Fruit fly (Drosophila melanogaster) whole organism, embryonic: ENCODE results near the gene Tet.
A peak's percentile ranks its signal among the peaks of the same experiment; 100 is the strongest.

Experiments used
- B-H1 ChIP-seq: fragments of 200-800 bp; sonication (Bioruptor generic); IDR thresholded peaks from 3 replicates; pipeline ENCODE4 v1.3.6; 2022; ENCODE audit warnings: missing biosample characterization, missing genetic modification characterization
- Bgb ChIP-seq: fragments of 200-800 bp; sonication (Bioruptor generic); IDR thresholded peaks from 2 replicates; pipeline ENCODE4 v1.3.6; 2022; ENCODE audit warnings: missing biosample characterization, missing genetic modification characterization; ENCODE audit not compliant: partially characterized antibody
- BtbVII ChIP-seq: fragments of 200-800 bp; sonication (Bioruptor generic); optimal IDR thresholded peaks from 3 replicates; lab custom pipeline; 2017; ENCODE audit warnings: missing biosample characterization, mild to moderate bottlenecking, missing genetic modification characterization
- Bteb2 ChIP-seq: fragments of 200-800 bp; sonication (Bioruptor generic); optimal IDR thresholded peaks from 2 replicates; lab custom pipeline; 2016; ENCODE audit warnings: missing biosample characterization, missing genetic modification characterization
- CG11696 ChIP-seq: fragments of 200-800 bp; sonication (Bioruptor generic); IDR thresholded peaks from 2 replicates; pipeline ENCODE4 v1.3.6; 2022; ENCODE audit warnings: missing biosample characterization, missing genetic modification characterization
- CG12391 ChIP-seq: fragments of 200-800 bp; sonication (Bioruptor generic); optimal IDR thresholded peaks from 3 replicates; lab custom pipeline; 2018; ENCODE audit warnings: missing biosample characterization, mild to moderate bottlenecking, missing genetic modification characterization, moderate library complexity
- CG13287 ChIP-seq: fragments of 200-800 bp; sonication (Bioruptor generic); IDR thresholded peaks from 2 replicates; pipeline ENCODE4 v1.3.6; 2022; ENCODE audit warnings: missing biosample characterization, missing genetic modification characterization; ENCODE audit not compliant: partially characterized antibody
- CG16815 ChIP-seq: fragments of 200-800 bp; sonication (Bioruptor generic); optimal IDR thresholded peaks from 3 replicates; lab custom pipeline; 2017; ENCODE audit warnings: missing biosample characterization, mild to moderate bottlenecking, missing genetic modification characterization
- CG17385 ChIP-seq: fragments of 200-800 bp; sonication (Bioruptor generic); optimal IDR thresholded peaks from 3 replicates; lab custom pipeline; 2018; ENCODE audit warnings: missing biosample characterization, mild to moderate bottlenecking, missing genetic modification characterization
- CG17829 ChIP-seq: fragments of 200-800 bp; optimal IDR thresholded peaks from 2 replicates; lab custom pipeline; 2019; ENCODE audit warnings: missing biosample characterization, mild to moderate bottlenecking, missing genetic modification characterization, moderate library complexity
- CG31441 ChIP-seq: fragments of 200-800 bp; sonication (Bioruptor generic); IDR thresholded peaks from 2 replicates; pipeline ENCODE4 v1.3.6; 2022; ENCODE audit warnings: missing biosample characterization, missing genetic modification characterization
- CG34422 ChIP-seq: fragments of 200-800 bp; sonication (Bioruptor generic); IDR thresholded peaks from 3 replicates; pipeline ENCODE4 v1.3.6; 2022; ENCODE audit warnings: missing biosample characterization, missing genetic modification characterization
- CG4617 ChIP-seq: fragments of 200-800 bp; sonication (Bioruptor generic); optimal IDR thresholded peaks from 3 replicates; lab custom pipeline; 2016; ENCODE audit warnings: missing biosample characterization, missing genetic modification characterization, borderline replicate concordance
- CG5953 ChIP-seq: fragments of 200-800 bp; sonication (Bioruptor generic); IDR thresholded peaks from 2 replicates; pipeline ENCODE4 v1.3.6; 2022; ENCODE audit warnings: missing biosample characterization, missing genetic modification characterization
- CG7271 ChIP-seq: fragments of 200-800 bp; sonication (Bioruptor generic); optimal IDR thresholded peaks from 2 replicates; lab custom pipeline; 2018; ENCODE audit warnings: missing biosample characterization, mild to moderate bottlenecking, missing genetic modification characterization, moderate library complexity
- CHES-1-like ChIP-seq: fragments of 200-800 bp; sonication (Bioruptor generic); optimal IDR thresholded peaks from 2 replicates; lab custom pipeline; 2016; ENCODE audit warnings: missing biosample characterization, missing genetic modification characterization
- Dad ChIP-seq: fragments of 200-800 bp; sonication (Bioruptor generic); optimal IDR thresholded peaks from 3 replicates; lab custom pipeline; 2016; ENCODE audit warnings: missing biosample characterization, missing genetic modification characterization
- Eip74EF ChIP-seq, 2 experiments: fragments of 200-800 bp in 1 of 2; fragments of >200 bp in 1 of 2; sonication (Bioruptor generic) in 1 of 2; optimal IDR thresholded peaks; 2 replicates each; lab custom pipeline; 2017 to 2019; ENCODE audit warnings: missing biosample characterization in 2 of 2, missing genetic modification characterization in 2 of 2, mild to moderate bottlenecking in 1 of 2, moderate library complexity in 1 of 2
- Ets97D ChIP-seq: fragments of 200-800 bp; sonication (Bioruptor generic); optimal IDR thresholded peaks from 3 replicates; lab custom pipeline; 2016; ENCODE audit warnings: missing biosample characterization, missing genetic modification characterization
- H2.0 ChIP-seq: fragments of 200-800 bp; sonication (Bioruptor generic); IDR thresholded peaks from 2 replicates; pipeline ENCODE4 v1.3.6; 2022; ENCODE audit warnings: missing biosample characterization, missing genetic modification characterization
- Hr78 ChIP-seq, 2 experiments: fragments of 200-800 bp in 1 of 2; fragments of >200 bp in 1 of 2; sonication (Bioruptor generic) in 1 of 2; optimal IDR thresholded peaks; 2 replicates each; lab custom pipeline; 2017 to 2019; ENCODE audit warnings: missing biosample characterization in 2 of 2, missing genetic modification characterization in 2 of 2, mild to moderate bottlenecking in 1 of 2, moderate library complexity in 1 of 2
- Mes4 ChIP-seq: fragments of 200-800 bp; sonication (Bioruptor generic); optimal IDR thresholded peaks from 2 replicates; lab custom pipeline; 2016; ENCODE audit warnings: missing biosample characterization, missing genetic modification characterization
- Nf-YB ChIP-seq: fragments of 200-800 bp; sonication (Bioruptor generic); optimal IDR thresholded peaks from 3 replicates; lab custom pipeline; 2019; ENCODE audit warnings: missing biosample characterization, mild to moderate bottlenecking, missing genetic modification characterization, moderate library complexity
- Sry-δ ChIP-seq: fragments of 200-800 bp; sonication (Bioruptor generic); optimal IDR thresholded peaks from 2 replicates; lab custom pipeline; 2016; ENCODE audit warnings: missing biosample characterization, missing genetic modification characterization
- ase ChIP-seq: fragments of 200-800 bp; sonication (Bioruptor generic); IDR thresholded peaks from 3 replicates; pipeline ENCODE4 v1.3.6; 2022; ENCODE audit warnings: missing biosample characterization, missing genetic modification characterization
- cwo ChIP-seq: fragments of 200-800 bp; sonication (Bioruptor generic); optimal IDR thresholded peaks from 3 replicates; lab custom pipeline; 2017; ENCODE audit warnings: missing biosample characterization, missing genetic modification characterization, mild to moderate bottlenecking, moderate library complexity, missing genetic modification reagents
- danr ChIP-seq: fragments of 200-800 bp; sonication (Bioruptor generic); IDR thresholded peaks from 2 replicates; pipeline ENCODE4 v1.3.6; 2022; ENCODE audit warnings: missing biosample characterization, missing genetic modification characterization
- dmrt11E ChIP-seq: fragments of 200-800 bp; sonication (Bioruptor generic); optimal IDR thresholded peaks from 3 replicates; lab custom pipeline; 2018; ENCODE audit warnings: missing biosample characterization, mild to moderate bottlenecking, missing genetic modification characterization, moderate library complexity
- dmrt99B ChIP-seq: fragments of 200-800 bp; sonication (Bioruptor generic); optimal IDR thresholded peaks from 2 replicates; lab custom pipeline; 2018; ENCODE audit warnings: missing biosample characterization, mild to moderate bottlenecking, missing genetic modification characterization, moderate library complexity
- grau ChIP-seq: fragments of 200-800 bp; optimal IDR thresholded peaks from 3 replicates; lab custom pipeline; 2019; ENCODE audit warnings: missing biosample characterization, mild to moderate bottlenecking, missing genetic modification characterization, moderate library complexity
- her ChIP-seq: fragments of 200-800 bp; sonication (Bioruptor generic); optimal IDR thresholded peaks from 2 replicates; lab custom pipeline; 2016; ENCODE audit warnings: missing biosample characterization, missing genetic modification characterization
- ind ChIP-seq: fragments of 200-800 bp; sonication (Bioruptor generic); optimal IDR thresholded peaks from 3 replicates; lab custom pipeline; 2016; ENCODE audit warnings: missing biosample characterization, missing genetic modification characterization
- kah ChIP-seq: fragments of 200-800 bp; sonication (Bioruptor generic); optimal IDR thresholded peaks from 2 replicates; lab custom pipeline; 2018; ENCODE audit warnings: missing biosample characterization, mild to moderate bottlenecking, missing genetic modification characterization
- lab ChIP-seq: fragments of 200-800 bp; sonication (Bioruptor generic); optimal IDR thresholded peaks from 3 replicates; lab custom pipeline; 2017; ENCODE audit warnings: missing biosample characterization, missing genetic modification characterization, mild to moderate bottlenecking, moderate library complexity, missing genetic modification reagents
- maf-S ChIP-seq: fragments of 200-800 bp; sonication (Bioruptor generic); optimal IDR thresholded peaks from 2 replicates; lab custom pipeline; 2016; ENCODE audit warnings: missing biosample characterization, missing genetic modification characterization
- nerfin-2 ChIP-seq: fragments of 200-800 bp; sonication (Bioruptor generic); IDR thresholded peaks from 2 replicates; pipeline ENCODE4 v1.3.6; 2022; ENCODE audit warnings: missing biosample characterization, missing genetic modification characterization; ENCODE audit not compliant: partially characterized antibody
- oc ChIP-seq: fragments of 200-800 bp; sonication (Bioruptor generic); optimal IDR thresholded peaks from 2 replicates; lab custom pipeline; 2018; ENCODE audit warnings: missing biosample characterization, mild to moderate bottlenecking, missing genetic modification characterization, moderate library complexity
- pfk ChIP-seq: fragments of 200-800 bp; sonication (Bioruptor generic); optimal IDR thresholded peaks from 2 replicates; lab custom pipeline; 2018; ENCODE audit warnings: missing biosample characterization, mild to moderate bottlenecking, missing genetic modification characterization, moderate library complexity
- pnt ChIP-seq: fragments of 200-800 bp; sonication (Bioruptor generic); optimal IDR thresholded peaks from 3 replicates; lab custom pipeline; 2016; ENCODE audit warnings: missing biosample characterization, missing genetic modification characterization
- ro ChIP-seq: fragments of 200-800 bp; sonication (Bioruptor generic); IDR thresholded peaks from 2 replicates; pipeline ENCODE4 v1.3.6; 2022; ENCODE audit warnings: missing biosample characterization, missing genetic modification characterization
- row ChIP-seq: fragments of 200-800 bp; sonication (Bioruptor generic); IDR thresholded peaks from 3 replicates; pipeline ENCODE4 v1.3.6; 2022; ENCODE audit warnings: missing biosample characterization, missing genetic modification characterization
- sc ChIP-seq, 3 experiments: fragments of >200 bp in 2 of 3; fragments of 200-800 bp in 1 of 3; sonication (Bioruptor generic) in 1 of 3; optimal IDR thresholded peaks; 2 replicates in 2 of 3; 3 replicates in 1 of 3; lab custom pipeline; 2017; ENCODE audit warnings: mild to moderate bottlenecking in 1 of 3, missing biosample characterization in 1 of 3, missing genetic modification characterization in 1 of 3, missing genetic modification reagents in 1 of 3
- seq ChIP-seq: fragments of 200-800 bp; sonication (Bioruptor generic); IDR thresholded peaks from 2 replicates; pipeline ENCODE4 v1.3.6; 2022; ENCODE audit warnings: missing biosample characterization, missing genetic modification characterization
- sob ChIP-seq: fragments of 200-800 bp; sonication (Bioruptor generic); IDR thresholded peaks from 2 replicates; pipeline ENCODE4 v1.3.6; 2022; ENCODE audit warnings: missing biosample characterization, missing genetic modification characterization
- stwl ChIP-seq: fragments of 200-800 bp; sonication (Bioruptor generic); optimal IDR thresholded peaks from 3 replicates; lab custom pipeline; 2018; ENCODE audit warnings: missing biosample characterization, mild to moderate bottlenecking, missing genetic modification characterization, moderate library complexity
- tx ChIP-seq: fragments of 200-800 bp; sonication (Bioruptor generic); optimal IDR thresholded peaks from 2 replicates; lab custom pipeline; 2016; ENCODE audit warnings: missing biosample characterization, missing genetic modification characterization
- wdn ChIP-seq: fragments of 200-800 bp; sonication (Bioruptor generic); IDR thresholded peaks from 2 replicates; pipeline ENCODE4 v1.3.6; 2022; ENCODE audit warnings: missing biosample characterization, missing genetic modification characterization
- wor ChIP-seq: fragments of 200-800 bp; sonication (Bioruptor generic); IDR thresholded peaks from 2 replicates; pipeline ENCODE4 v1.3.6; 2022; ENCODE audit warnings: missing biosample characterization, missing genetic modification characterization
- z ChIP-seq: fragments of 200-800 bp; sonication (Bioruptor generic); IDR thresholded peaks from 3 replicates; pipeline ENCODE4 v1.3.6; 2022; ENCODE audit warnings: missing biosample characterization, missing genetic modification characterization

The Tet gene

DNA sequence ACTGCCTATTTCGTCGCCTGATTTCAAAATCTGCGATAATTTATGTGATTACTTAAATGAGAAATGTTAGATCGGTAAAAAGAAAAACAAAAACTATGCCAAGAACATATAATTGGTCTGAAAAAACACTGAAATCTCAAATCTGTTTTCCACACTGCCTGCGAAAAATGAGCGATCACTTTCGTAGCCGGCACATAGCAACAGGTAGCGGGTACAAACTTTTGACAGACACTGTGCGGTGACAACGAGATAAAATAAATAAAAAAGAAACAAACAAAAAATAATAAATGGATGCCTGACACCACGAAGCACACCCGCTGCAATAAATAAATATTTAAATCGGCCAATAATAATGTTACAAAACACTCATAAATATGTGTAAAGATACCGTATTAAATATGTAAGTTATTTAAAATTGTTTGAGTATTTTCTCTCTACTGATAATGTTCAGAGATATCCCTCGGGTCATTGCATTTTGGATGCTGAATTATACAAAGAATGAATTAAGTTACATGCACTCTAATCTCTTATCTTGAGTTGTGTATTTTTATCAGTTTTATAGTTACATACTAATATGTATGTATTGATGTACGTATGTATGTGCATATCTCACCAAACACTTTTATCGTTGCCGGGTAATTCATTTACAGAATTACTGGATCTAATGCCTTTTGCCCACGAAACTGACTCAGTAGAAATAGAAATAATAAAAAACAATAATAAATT lies 113.8 kb downstream of the Tet start (continued):
- TF ChIP-seq Nf-YB (no peak), CG17385 (GFP tag; lab: Kevin White, UChicago) (no peak), maf-S (GFP tag; lab: Kevin White, UChicago) (no peak), H2.0 (GFP tag; lab: Robert Waterston, UW) (no peak), row (GFP tag; lab: Robert Waterston, UW) (peak; percentile 69), her (GFP tag; lab: Kevin White, UChicago) (no peak), lab (GFP tag; lab: Kevin White, UChicago) (peak; percentile 8), Eip74EF (GFP tag; optimal IDR thresholded peaks at IDR 0.05; lab: Kevin White, UChicago) (no peak), CG34422 (GFP tag; lab: Robert Waterston, UW) (no peak), CG7271 (no peak), CG4617 (no peak), ase (GFP tag; lab: Robert Waterston, UW) (no peak; the same call in 2 of the 3 replicates), Mes4 (no peak), CG17829 (no peak), ind (GFP tag; lab: Kevin White, UChicago) (no peak), wor (GFP tag; lab: Robert Waterston, UW) (no peak), CG31441 (peak; percentile 32; the same call in 1 of the 2 replicates), tx (GFP tag; lab: Kevin White, UChicago) (no peak), seq (GFP tag; lab: Robert Waterston, UW) (no peak), Bgb (no peak), Sry-δ (GFP tag; lab: Kevin White, UChicago) (no peak), B-H1 (GFP tag; lab: Robert Waterston, UW) (no peak), dmrt11E (tag; lab: Kevin White, UChicago) (no peak), BtbVII (no peak), cwo (no peak), ro (no peak), z (GFP tag; lab: Robert Waterston, UW) (no peak), dmrt99B (tag; lab: Kevin White, UChicago) (peak; percentile 30), CG12391 (tag; lab: Kevin White, UChicago) (peak; percentile 26), CG11696 (GFP tag; lab: Robert Waterston, UW) (no peak), Ets97D (GFP tag; lab: Kevin White, UChicago) (no peak), oc (no peak), pfk (GFP tag; lab: Kevin White, UChicago) (no peak), wdn (no peak), kah (GFP tag; lab: Kevin White, UChicago) (peak; percentile 70), danr (no peak), CG16815 (GFP tag; lab: Kevin White, UChicago) (no peak), nerfin-2 (GFP tag; lab: Robert Waterston, UW) (no peak), CG13287 (GFP tag; lab: Robert Waterston, UW) (no peak), sob (peak; percentile 46; the same call in 1 of the 2 replicates), stwl (tag; lab: Kevin White, UChicago) (no peak), grau (tag; lab: Kevin White, UChicago) (no peak), Bteb2 (GFP tag; lab: Kevin White, UChicago) (no peak), CHES-1-like (no peak), sc (optimal IDR thresholded peaks at IDR 0.05; lab: Kevin White, UChicago) (no peak), sc (GFP tag; optimal IDR thresholded peaks at IDR 0.05; lab: Kevin White, UChicago) (no peak), pnt (peak; percentile 6), Hr78 (GFP tag; optimal IDR thresholded peaks at IDR 0.05; lab: Kevin White, UChicago) (no peak), CG5953 (GFP tag; lab: Robert Waterston, UW) (no peak), Dad (GFP tag; lab: Kevin White, UChicago) (no peak)
